Fruit fly (Drosophila melanogaster) whole organism, prepupa: ENCODE data around the gene Axn.

Experiments
- CG10631 ChIP-seq: fragments of 200-800 bp; sonication (Bioruptor generic); optimal IDR thresholded peaks from 2 replicates; lab custom pipeline; 2016; ENCODE audit warnings: missing biosample characterization, missing genetic modification characterization
- Hr38 ChIP-seq: sonication (Bioruptor generic); optimal IDR thresholded peaks from 2 replicates; lab custom pipeline; 2016; ENCODE audit warnings: missing biosample characterization, missing genetic modification characterization
- dac ChIP-seq: fragments of 200-800 bp; sonication (Bioruptor generic); optimal IDR thresholded peaks from 2 replicates; lab custom pipeline; 2017; ENCODE audit warnings: missing biosample characterization, mild to moderate bottlenecking, missing genetic modification characterization
- fd85E ChIP-seq: fragments of 200-800 bp; sonication (Bioruptor generic); optimal IDR thresholded peaks from 3 replicates; lab custom pipeline; 2016; ENCODE audit warnings: missing biosample characterization, missing genetic modification characterization

- TF ChIP-seq CG10631 (GFP tag; lab: Kevin White, UChicago): no peak
- no peak for TF ChIP-seq fd85E (GFP tag; lab: Kevin White, UChicago)
- TF ChIP-seq Hr38 (GFP tag; lab: Kevin White, UChicago): no peak
- no peak for TF ChIP-seq dac (GFP tag; lab: Kevin White, UChicago)
Measured at dm6 chr3R:30032281-30032680, 9.6 kb downstream of the Axn start.
